Fruit fly (Drosophila melanogaster) whole organism, prepupa: Measurements from ENCODE around the gene Or85e.

Source experiments
- CG10631 ChIP-seq: fragments of 200-800 bp; sonication (Bioruptor generic); optimal IDR thresholded peaks from 2 replicates; lab custom pipeline; 2016; ENCODE audit warnings: missing biosample characterization, missing genetic modification characterization
- CG10669 ChIP-seq: fragments of 200-800 bp; sonication (Bioruptor generic); optimal IDR thresholded peaks from 3 replicates; lab custom pipeline; 2018; ENCODE audit warnings: missing biosample characterization, mild to moderate bottlenecking, missing genetic modification characterization, moderate library complexity
- CG11294 ChIP-seq: fragments of 200-800 bp; sonication (Bioruptor generic); IDR thresholded peaks from 2 replicates; pipeline ENCODE4 v1.3.6; 2022; ENCODE audit warnings: missing biosample characterization, missing genetic modification characterization
- CG11762 ChIP-seq: fragments of 200-800 bp; sonication (Bioruptor generic); optimal IDR thresholded peaks from 3 replicates; lab custom pipeline; 2016; ENCODE audit warnings: missing biosample characterization, missing genetic modification characterization; ENCODE audit not compliant: insufficient read depth
- CG15336 ChIP-seq: fragments of 200-800 bp; sonication (Bioruptor generic); IDR thresholded peaks from 2 replicates; pipeline ENCODE4 v1.3.6; 2022; ENCODE audit warnings: missing biosample characterization, missing genetic modification characterization
- CG1621 ChIP-seq: fragments of 200-800 bp; sonication (Bioruptor generic); optimal IDR thresholded peaks from 3 replicates; lab custom pipeline; 2018; ENCODE audit warnings: missing biosample characterization, mild to moderate bottlenecking, missing genetic modification characterization
- CG16779 ChIP-seq: fragments of 200-800 bp; sonication (Bioruptor generic); optimal IDR thresholded peaks from 3 replicates; lab custom pipeline; 2017; ENCODE audit warnings: missing biosample characterization, mild to moderate bottlenecking, missing genetic modification characterization
- CG3032 ChIP-seq: fragments of 200-800 bp; optimal IDR thresholded peaks from 2 replicates; lab custom pipeline; 2019; ENCODE audit warnings: missing biosample characterization, mild to moderate bottlenecking, missing genetic modification characterization, moderate library complexity
- CG31627 ChIP-seq: fragments of 200-800 bp; sonication (Bioruptor generic); optimal IDR thresholded peaks from 3 replicates; lab custom pipeline; 2016; ENCODE audit warnings: missing biosample characterization, missing genetic modification characterization
- CG32006 ChIP-seq: fragments of 200-800 bp; sonication (Bioruptor generic); optimal IDR thresholded peaks from 3 replicates; lab custom pipeline; 2017; ENCODE audit warnings: missing biosample characterization, mild to moderate bottlenecking, missing genetic modification characterization
- CG3919 ChIP-seq: fragments of 200-800 bp; sonication (Bioruptor generic); optimal IDR thresholded peaks from 3 replicates; lab custom pipeline; 2016; ENCODE audit warnings: missing biosample characterization, missing genetic modification characterization
- CG4318 ChIP-seq: fragments of 200-800 bp; sonication (Bioruptor generic); optimal IDR thresholded peaks from 3 replicates; lab custom pipeline; 2017; ENCODE audit warnings: missing biosample characterization, mild to moderate bottlenecking, missing genetic modification characterization
- CG6163 ChIP-seq: fragments of 200-800 bp; sonication (Bioruptor generic); IDR thresholded peaks from 3 replicates; pipeline ENCODE4 v1.3.6; 2022; ENCODE audit warnings: missing biosample characterization, missing genetic modification characterization
- CG6792 ChIP-seq: fragments of 200-800 bp; sonication (Bioruptor generic); optimal IDR thresholded peaks from 3 replicates; lab custom pipeline; 2016; ENCODE audit warnings: missing biosample characterization, missing genetic modification characterization
- CG6808 ChIP-seq: fragments of 200-800 bp; sonication (Bioruptor generic); optimal IDR thresholded peaks from 3 replicates; lab custom pipeline; 2017; ENCODE audit warnings: missing biosample characterization, missing genetic modification characterization, mild to moderate bottlenecking, moderate library complexity, missing genetic modification reagents
- CG7368 ChIP-seq: fragments of 200-800 bp; sonication (Bioruptor generic); optimal IDR thresholded peaks from 3 replicates; lab custom pipeline; 2016; ENCODE audit warnings: missing biosample characterization, missing genetic modification characterization
- CG8319 ChIP-seq: fragments of 200-800 bp; sonication (Bioruptor generic); optimal IDR thresholded peaks from 3 replicates; lab custom pipeline; 2016; ENCODE audit warnings: missing biosample characterization, missing genetic modification characterization
- CG8632 ChIP-seq: fragments of 200-800 bp; sonication (Bioruptor generic); optimal IDR thresholded peaks from 3 replicates; lab custom pipeline; 2016; ENCODE audit warnings: missing biosample characterization, missing genetic modification characterization
- Eip75B ChIP-seq: fragments of 200-800 bp; sonication (Bioruptor generic); optimal IDR thresholded peaks from 3 replicates; lab custom pipeline; 2016; ENCODE audit warnings: missing biosample characterization, missing genetic modification characterization
- Eip78C ChIP-seq: fragments of 200-800 bp; sonication (Bioruptor generic); peaks from one replicate; lab custom pipeline; 2016; ENCODE audit warnings: missing biosample characterization, missing genetic modification characterization
- Eip93F ChIP-seq: fragments of 200-800 bp; sonication (Bioruptor generic); optimal IDR thresholded peaks from 2 replicates; lab custom pipeline; 2016; ENCODE audit warnings: missing biosample characterization, mild to moderate bottlenecking, missing genetic modification characterization
- Ets21C ChIP-seq: fragments of 200-800 bp; sonication (Bioruptor generic); optimal IDR thresholded peaks from 3 replicates; lab custom pipeline; 2016; ENCODE audit warnings: missing biosample characterization, missing genetic modification characterization
- Gug ChIP-seq: fragments of 200-800 bp; sonication (Bioruptor generic); IDR thresholded peaks from 2 replicates; pipeline ENCODE4 v1.3.6; 2022; ENCODE audit warnings: missing biosample characterization, missing genetic modification characterization
- Hr4 ChIP-seq: fragments of 200-800 bp; sonication (Bioruptor generic); optimal IDR thresholded peaks from 3 replicates; lab custom pipeline; 2016; ENCODE audit warnings: missing biosample characterization, missing genetic modification characterization
- Met ChIP-seq: fragments of 200-800 bp; sonication (Bioruptor generic); optimal IDR thresholded peaks from 3 replicates; lab custom pipeline; 2016; ENCODE audit warnings: missing biosample characterization, missing genetic modification characterization
- OdsH ChIP-seq: fragments of 200-800 bp; sonication (Bioruptor generic); optimal IDR thresholded peaks from 3 replicates; lab custom pipeline; 2016; ENCODE audit warnings: missing biosample characterization, missing genetic modification characterization
- Smox ChIP-seq: fragments of 200-800 bp; sonication (Bioruptor generic); optimal IDR thresholded peaks from 3 replicates; lab custom pipeline; 2016; ENCODE audit warnings: missing biosample characterization, missing genetic modification characterization
- Sox102F ChIP-seq: fragments of 200-800 bp; sonication (Bioruptor generic); optimal IDR thresholded peaks from 2 replicates; lab custom pipeline; 2016; ENCODE audit warnings: missing biosample characterization, mild to moderate bottlenecking, missing genetic modification characterization
- Sox14 ChIP-seq: fragments of 200-800 bp; sonication (Bioruptor generic); optimal IDR thresholded peaks from 3 replicates; lab custom pipeline; 2016; ENCODE audit warnings: missing biosample characterization, missing genetic modification characterization
- achi ChIP-seq: fragments of 200-800 bp; sonication (Bioruptor generic); optimal IDR thresholded peaks from 3 replicates; lab custom pipeline; 2016; ENCODE audit warnings: missing biosample characterization, missing genetic modification characterization
- cyc ChIP-seq: fragments of 200-800 bp; sonication (Bioruptor generic); optimal IDR thresholded peaks from 3 replicates; lab custom pipeline; 2016; ENCODE audit warnings: missing biosample characterization, missing genetic modification characterization
- dac ChIP-seq: fragments of 200-800 bp; sonication (Bioruptor generic); optimal IDR thresholded peaks from 2 replicates; lab custom pipeline; 2017; ENCODE audit warnings: missing biosample characterization, mild to moderate bottlenecking, missing genetic modification characterization
- dsx ChIP-seq: fragments of 200-800 bp; optimal IDR thresholded peaks from 3 replicates; lab custom pipeline; 2019; ENCODE audit warnings: missing biosample characterization, mild to moderate bottlenecking, missing genetic modification characterization, moderate library complexity; ENCODE audit not compliant: poor library complexity, severe bottlenecking
- eg ChIP-seq: fragments of 200-800 bp; sonication (Bioruptor generic); IDR thresholded peaks from 3 replicates; pipeline ENCODE4 v1.3.6; 2022; ENCODE audit warnings: missing biosample characterization, missing genetic modification characterization
- esn ChIP-seq: fragments of 200-800 bp; sonication (Bioruptor generic); optimal IDR thresholded peaks from 2 replicates; lab custom pipeline; 2016; ENCODE audit warnings: missing biosample characterization, mild to moderate bottlenecking, missing genetic modification characterization, moderate library complexity
- lz ChIP-seq: fragments of 200-800 bp; sonication (Bioruptor generic); optimal IDR thresholded peaks from 3 replicates; lab custom pipeline; 2016; ENCODE audit warnings: missing biosample characterization, missing genetic modification characterization
- net ChIP-seq: fragments of 200-800 bp; sonication (Bioruptor generic); optimal IDR thresholded peaks from 3 replicates; lab custom pipeline; 2016; ENCODE audit warnings: missing biosample characterization, missing genetic modification characterization
- pdm3 ChIP-seq: fragments of 200-800 bp; sonication (Bioruptor generic); optimal IDR thresholded peaks from 3 replicates; lab custom pipeline; 2016; ENCODE audit warnings: missing biosample characterization, missing genetic modification characterization
- ss ChIP-seq, 2 experiments: fragments of 200-800 bp; sonication (Bioruptor generic); optimal IDR thresholded peaks; 2 replicates in 1 of 2; 3 replicates in 1 of 2; lab custom pipeline; 2017 to 2018; ENCODE audit warnings: mild to moderate bottlenecking in 2 of 2, missing biosample characterization in 2 of 2, missing genetic modification characterization in 2 of 2, moderate library complexity in 1 of 2
- svp ChIP-seq: fragments of 200-800 bp; sonication (Bioruptor generic); peaks from one replicate; lab custom pipeline; 2016; ENCODE audit warnings: missing biosample characterization, missing genetic modification characterization
- topi ChIP-seq: fragments of 200-800 bp; sonication (Bioruptor generic); optimal IDR thresholded peaks from 3 replicates; lab custom pipeline; 2016; ENCODE audit warnings: missing biosample characterization, missing genetic modification characterization
- vri ChIP-seq: fragments of 200-800 bp; sonication (Bioruptor generic); optimal IDR thresholded peaks from 3 replicates; lab custom pipeline; 2016; ENCODE audit warnings: missing biosample characterization, mild to moderate bottlenecking, missing genetic modification characterization

Or85e gene

dm6 chr3R:8663668-8664283 is 28.1 kb upstream of the Or85e start, which contains the start of gene CG8032 (continued):
- TF ChIP-seq lz (GFP tag; lab: Kevin White, UChicago) (peak; percentile 62), CG31627 (GFP tag; lab: Kevin White, UChicago) (peak; percentile 37), dsx (GFP tag; lab: Kevin White, UChicago) (peak; percentile 29), CG10669 (GFP tag; lab: Kevin White, UChicago) (no peak), vri (peak; percentile 57), CG16779 (tag; lab: Kevin White, UChicago) (no peak), topi (GFP tag; lab: Kevin White, UChicago) (peak; percentile 39), Ets21C (GFP tag; lab: Kevin White, UChicago) (peak; percentile 30), CG1621 (tag; lab: Kevin White, UChicago) (no peak), Sox14 (GFP tag; lab: Kevin White, UChicago) (peak; percentile 36), esn (GFP tag; lab: Kevin White, UChicago) (peak; percentile 59), CG6808 (GFP tag; lab: Kevin White, UChicago) (no peak), CG11294 (no peak), CG7368 (no peak), OdsH (GFP tag; lab: Kevin White, UChicago) (peak; percentile 43), Eip75B (GFP tag; lab: Kevin White, UChicago) (peak; percentile 63), CG6792 (GFP tag; lab: Kevin White, UChicago) (peak; percentile 24), CG15336 (0 out of 2 replicates have a peak, but pooled peaks have one; percentile 12), CG11762 (GFP tag; lab: Kevin White, UChicago) (no peak), net (GFP tag; lab: Kevin White, UChicago) (no peak), CG8319 (no peak), eg (GFP tag; lab: Robert Waterston, UW) (no peak), ss (GFP tag; optimal IDR thresholded peaks at IDR 0.05; lab: Kevin White, UChicago) (peak in 1 of 2 experiments; percentile 26), CG32006 (GFP tag; lab: Kevin White, UChicago) (no peak), dac (GFP tag; lab: Kevin White, UChicago) (no peak)

dm6 chr3R:8660661-8661060 is 25.0 kb upstream of the Or85e start, which contains the start of gene bel:
bel (minus strand) TSS chr3R:8660761.
- no peak for TF ChIP-seq dsx (GFP tag; lab: Kevin White, UChicago)
- no peak for TF ChIP-seq CG6163 (GFP tag; lab: Robert Waterston, UW)
- no peak for TF ChIP-seq Gug
- no peak for TF ChIP-seq Met (GFP tag; lab: Kevin White, UChicago)
- TF ChIP-seq esn (GFP tag; lab: Kevin White, UChicago): no peak
- no peak for TF ChIP-seq CG8632 (GFP tag; lab: Kevin White, UChicago)
- TF ChIP-seq Sox102F: no peak
- no peak for TF ChIP-seq Ets21C (GFP tag; lab: Kevin White, UChicago)
- TF ChIP-seq CG10631 (GFP tag; lab: Kevin White, UChicago): no peak
- no peak for TF ChIP-seq cyc (GFP tag; lab: Kevin White, UChicago)
- TF ChIP-seq Hr4 (GFP tag; lab: Kevin White, UChicago): no peak
- TF ChIP-seq OdsH (GFP tag; lab: Kevin White, UChicago): no peak
- TF ChIP-seq Eip93F (GFP tag; lab: Kevin White, UChicago): no peak

dm6 chr3R:8659907-8660660 is 24.4 kb upstream of the Or85e start:
- TF ChIP-seq net (GFP tag; lab: Kevin White, UChicago): no peak
- no peak for TF ChIP-seq CG16779 (tag; lab: Kevin White, UChicago)
- peak; percentile 99 for TF ChIP-seq CG1621 (tag; lab: Kevin White, UChicago)
- TF ChIP-seq CG10631 (GFP tag; lab: Kevin White, UChicago): no peak
- TF ChIP-seq cyc (GFP tag; lab: Kevin White, UChicago): no peak
- no peak for TF ChIP-seq Sox102F
- no peak for TF ChIP-seq Eip75B (GFP tag; lab: Kevin White, UChicago)
- peak; percentile 24 for TF ChIP-seq CG6808 (GFP tag; lab: Kevin White, UChicago)
- peak; percentile 7 for TF ChIP-seq CG31627 (GFP tag; lab: Kevin White, UChicago)
- no peak; the same call in 1 of the 2 replicates for TF ChIP-seq CG15336
- peak; percentile 69 for TF ChIP-seq svp (GFP tag; lab: Kevin White, UChicago)
- no peak for TF ChIP-seq CG10669 (GFP tag; lab: Kevin White, UChicago)
- peak; percentile 1 for TF ChIP-seq dsx (GFP tag; lab: Kevin White, UChicago)
- TF ChIP-seq Met (GFP tag; lab: Kevin White, UChicago): no peak
- TF ChIP-seq Ets21C (GFP tag; lab: Kevin White, UChicago): no peak
- no peak for TF ChIP-seq Hr4 (GFP tag; lab: Kevin White, UChicago)
- TF ChIP-seq CG4318: no peak
- TF ChIP-seq CG3032: peak; percentile 29
- TF ChIP-seq Sox14 (GFP tag; lab: Kevin White, UChicago): peak; percentile 79
- peak; percentile 36 for TF ChIP-seq CG3919 (GFP tag; lab: Kevin White, UChicago)
- peak; percentile 29 for TF ChIP-seq Eip78C (GFP tag; lab: Kevin White, UChicago)
- TF ChIP-seq pdm3 (GFP tag; lab: Kevin White, UChicago): no peak
- peak; percentile 20 for TF ChIP-seq Smox (GFP tag; lab: Kevin White, UChicago)
- peak; percentile 51 for TF ChIP-seq achi (GFP tag; lab: Kevin White, UChicago)
